Worm (Caenorhabditis elegans) whole organism, young adult: ENCODE measurements around the gene D2096.11.

Source experiments
- F22D6.2 ChIP-seq: sonication (generic microtip); optimal IDR thresholded peaks from 2 replicates; lab custom pipeline; 2016; ENCODE audit warnings: mild to moderate bottlenecking, missing genetic modification characterization, missing compliant biosample characterization
- F39B2.1 ChIP-seq: fragments of 200-800 bp; sonication (Bioruptor generic); IDR thresholded peaks from 2 replicates; pipeline ENCODE4 v1.3.6; 2022; ENCODE audit warnings: missing genetic modification reagents, missing genetic modification characterization, missing compliant biosample characterization
- K12H6.12 ChIP-seq: fragments of 200-800 bp; sonication (Bioruptor generic); optimal IDR thresholded peaks from 2 replicates; lab custom pipeline; 2018; ENCODE audit warnings: mild to moderate bottlenecking, missing genetic modification characterization, missing compliant biosample characterization
- T07F8.4 ChIP-seq: sonication (generic microtip); optimal IDR thresholded peaks from 2 replicates; lab custom pipeline; 2016; ENCODE audit warnings: mild to moderate bottlenecking, missing genetic modification characterization, moderate library complexity, missing compliant biosample characterization
- Y53G8AR.9 ChIP-seq: fragments of 200-800 bp; sonication (Bioruptor generic); conservative IDR thresholded peaks from 2 replicates; pipeline ENCODE4 v1.3.6; 2022; ENCODE audit warnings: missing genetic modification reagents, missing genetic modification characterization, missing compliant biosample characterization
- Y67H2A.10 ChIP-seq: fragments of 200-800 bp; sonication (Bioruptor generic); conservative IDR thresholded peaks from 2 replicates; pipeline ENCODE4 v1.3.6; 2022; ENCODE audit warnings: missing genetic modification reagents, missing genetic modification characterization, missing compliant biosample characterization
- athp-1 ChIP-seq: sonication (generic microtip); optimal IDR thresholded peaks from 2 replicates; lab custom pipeline; 2017; ENCODE audit warnings: mild to moderate bottlenecking, missing genetic modification characterization, missing compliant biosample characterization
- attf-3 ChIP-seq: fragments of 200-800 bp; sonication (Bioruptor generic); conservative IDR thresholded peaks from 2 replicates; pipeline ENCODE4 v1.3.6; 2022; ENCODE audit warnings: missing genetic modification reagents, missing genetic modification characterization, missing compliant biosample characterization
- bed-1 ChIP-seq: fragments of 200-800 bp; sonication (Bioruptor generic); IDR thresholded peaks from 2 replicates; pipeline ENCODE4 v1.3.6; 2022; ENCODE audit warnings: missing genetic modification reagents, missing genetic modification characterization, missing compliant biosample characterization
- cebp-2 ChIP-seq: fragments of 200-800 bp; sonication (Bioruptor generic); IDR thresholded peaks from 2 replicates; pipeline ENCODE4 v1.3.6; 2022; ENCODE audit warnings: missing genetic modification characterization, missing compliant biosample characterization
- ceh-58 ChIP-seq: fragments of 200-800 bp; sonication (Bioruptor generic); IDR thresholded peaks from 2 replicates; pipeline ENCODE4 v1.3.6; 2022; ENCODE audit warnings: missing genetic modification characterization, missing compliant biosample characterization
- ceh-91 ChIP-seq: fragments of 200-800 bp; sonication (Bioruptor generic); IDR thresholded peaks from 2 replicates; pipeline ENCODE4 v1.3.6; 2022; ENCODE audit warnings: missing genetic modification reagents, missing genetic modification characterization, missing compliant biosample characterization
- chd-7 ChIP-seq: sonication (generic microtip); optimal IDR thresholded peaks from 2 replicates; lab custom pipeline; 2016; ENCODE audit warnings: mild to moderate bottlenecking, missing genetic modification characterization, moderate library complexity, missing compliant biosample characterization
- ekl-4 ChIP-seq: fragments of 200-800 bp; sonication (Bioruptor generic); IDR thresholded peaks from 2 replicates; pipeline ENCODE4 v1.3.6; 2022; ENCODE audit warnings: missing genetic modification reagents, missing genetic modification characterization, missing compliant biosample characterization
- ets-4 ChIP-seq: fragments of 200-800 bp; sonication (Bioruptor generic); optimal IDR thresholded peaks from 2 replicates; lab custom pipeline; 2018; ENCODE audit warnings: mild to moderate bottlenecking, missing genetic modification characterization, missing compliant biosample characterization
- gei-17 ChIP-seq: fragments of 200-800 bp; sonication (Bioruptor generic); optimal IDR thresholded peaks from 2 replicates; lab custom pipeline; 2018; ENCODE audit warnings: mild to moderate bottlenecking, missing genetic modification characterization, missing compliant biosample characterization
- hlh-12 ChIP-seq: sonication (generic microtip); optimal IDR thresholded peaks from 2 replicates; lab custom pipeline; 2016; ENCODE audit warnings: missing genetic modification characterization, missing compliant biosample characterization
- hmg-20 ChIP-seq: fragments of 200-800 bp; sonication (Bioruptor generic); IDR thresholded peaks from 2 replicates; pipeline ENCODE4 v1.3.6; 2022; ENCODE audit warnings: missing genetic modification reagents, missing genetic modification characterization, missing compliant biosample characterization
- hrde-1 ChIP-seq: sonication (generic microtip); optimal IDR thresholded peaks from 2 replicates; lab custom pipeline; 2016; ENCODE audit warnings: missing genetic modification characterization, mild to moderate bottlenecking, missing compliant biosample characterization, moderate library complexity, missing genotype, missing genetic modification reagents, borderline replicate concordance
- let-607 ChIP-seq, 2 experiments: fragments of 200-800 bp in 1 of 2; sonication (Bioruptor generic) in 1 of 2; sonication (generic microtip) in 1 of 2; optimal IDR thresholded peaks; 2 replicates each; lab custom pipeline; 2016 to 2018; ENCODE audit warnings: mild to moderate bottlenecking in 2 of 2, missing compliant biosample characterization in 2 of 2, missing genetic modification characterization in 2 of 2, moderate library complexity in 2 of 2, missing genotype in 1 of 2
- lin-35 ChIP-seq, 3 experiments: fragments of 150-350 bp in 2 of 3; sonication (generic microtip) in 1 of 3; optimal IDR thresholded peaks; 2 replicates each; lab custom pipeline; 2014 to 2018; ENCODE audit warnings: missing biosample characterization in 3 of 3, missing genetic modification characterization in 3 of 3, missing genetic modification reagents in 3 of 3
- lin-54 ChIP-seq: fragments of 200-800 bp; sonication (Bioruptor generic); optimal IDR thresholded peaks from 2 replicates; lab custom pipeline; 2018; ENCODE audit warnings: mild to moderate bottlenecking, missing genetic modification characterization, missing compliant biosample characterization
- lir-1 ChIP-seq: fragments of 200-800 bp; sonication (Bioruptor generic); conservative IDR thresholded peaks from 2 replicates; pipeline ENCODE4 v1.3.6; 2022; ENCODE audit warnings: missing genetic modification reagents, missing genetic modification characterization, missing compliant biosample characterization
- madf-3 ChIP-seq: fragments of 200-800 bp; sonication (Bioruptor generic); IDR thresholded peaks from 2 replicates; pipeline ENCODE4 v1.3.6; 2022; ENCODE audit warnings: missing genetic modification reagents, missing genetic modification characterization, missing compliant biosample characterization
- mcd-1 ChIP-seq: fragments of 200-800 bp; sonication (Bioruptor generic); IDR thresholded peaks from 2 replicates; pipeline ENCODE4 v1.3.6; 2022; ENCODE audit warnings: missing genetic modification reagents, missing genetic modification characterization, missing compliant biosample characterization
- mxl-1 ChIP-seq: sonication (generic microtip); optimal IDR thresholded peaks from 2 replicates; lab custom pipeline; 2016; ENCODE audit warnings: missing genetic modification characterization, missing compliant biosample characterization
- nfyb-1 ChIP-seq: fragments of 200-800 bp; sonication (Bioruptor generic); IDR thresholded peaks from 2 replicates; pipeline ENCODE4 v1.3.6; 2022; ENCODE audit warnings: missing genetic modification reagents, missing genetic modification characterization, missing compliant biosample characterization
- nhr-179 ChIP-seq: sonication (generic microtip); optimal IDR thresholded peaks from 2 replicates; lab custom pipeline; 2016; ENCODE audit warnings: mild to moderate bottlenecking, missing genetic modification characterization, missing compliant biosample characterization
- nhr-27 ChIP-seq: fragments of 200-800 bp; sonication (Bioruptor generic); optimal IDR thresholded peaks from 2 replicates; lab custom pipeline; 2018; ENCODE audit warnings: mild to moderate bottlenecking, missing genetic modification characterization, moderate library complexity, missing compliant biosample characterization
- nhr-90 ChIP-seq: sonication (generic microtip); optimal IDR thresholded peaks from 2 replicates; lab custom pipeline; 2016; ENCODE audit warnings: missing genotype, mild to moderate bottlenecking, missing genetic modification characterization, missing compliant biosample characterization
- rpc-1 ChIP-seq, 2 experiments: fragments of 150-350 bp in 1 of 2; sonication (generic microtip) in 1 of 2; optimal IDR thresholded peaks; 2 replicates each; lab custom pipeline; 2014 to 2018; ENCODE audit warnings: missing biosample characterization in 1 of 2, missing genetic modification characterization in 1 of 2, missing genetic modification reagents in 1 of 2, missing genotype in 1 of 2
- sea-2 ChIP-seq: fragments of 200-800 bp; sonication (Bioruptor generic); IDR thresholded peaks from 2 replicates; pipeline ENCODE4 v1.3.6; 2022; ENCODE audit warnings: missing genetic modification characterization, missing compliant biosample characterization
- snpc-4 ChIP-seq, 5 experiments: fragments of 150-350 bp in 1 of 5; sonication (generic microtip) in 4 of 5; optimal IDR thresholded peaks; 2 replicates each; lab custom pipeline; 2014 to 2018; ENCODE audit warnings: missing genetic modification characterization in 5 of 5, missing biosample characterization in 3 of 5, antibody characterized with exemption in 2 of 5, mild to moderate bottlenecking in 2 of 5, missing compliant biosample characterization in 2 of 5, missing genotype in 2 of 5, moderate library complexity in 2 of 5, missing genetic modification reagents in 1 of 5
- tlf-1 ChIP-seq: fragments of 200-800 bp; sonication (Bioruptor generic); optimal IDR thresholded peaks from 2 replicates; lab custom pipeline; 2018; ENCODE audit warnings: mild to moderate bottlenecking, missing genetic modification characterization, missing compliant biosample characterization
- xnd-1 ChIP-seq: sonication (generic microtip); optimal IDR thresholded peaks from 2 replicates; lab custom pipeline; 2016; ENCODE audit warnings: missing genotype, missing genetic modification reagents, missing genetic modification characterization, missing compliant biosample characterization
- zfh-2 ChIP-seq: fragments of 200-800 bp; sonication (Bioruptor generic); conservative IDR thresholded peaks from 2 replicates; pipeline ENCODE4 v1.3.6; 2022; ENCODE audit warnings: missing genetic modification reagents, missing genetic modification characterization, missing compliant biosample characterization
- ztf-22 ChIP-seq: fragments of 200-800 bp; sonication (Bioruptor generic); optimal IDR thresholded peaks from 2 replicates; lab custom pipeline; 2018; ENCODE audit warnings: mild to moderate bottlenecking, missing genetic modification characterization, moderate library complexity, missing compliant biosample characterization
- ztf-28 ChIP-seq: fragments of 200-800 bp; sonication (Bioruptor generic); IDR thresholded peaks from 2 replicates; pipeline ENCODE4 v1.3.6; 2022; ENCODE audit warnings: missing genetic modification reagents, missing genetic modification characterization, missing compliant biosample characterization
- ztf-6 ChIP-seq: fragments of 200-800 bp; sonication (Bioruptor generic); IDR thresholded peaks from 2 replicates; pipeline ENCODE4 v1.3.6; 2022; ENCODE audit warnings: missing genetic modification reagents, missing genetic modification characterization, missing compliant biosample characterization

Gene D2096.11

ce11 chrIV:8377501-8377900 lies 16.5 kb downstream of the D2096.11 start, which contains the start of gene D2096.7 (continued):
- TF ChIP-seq let-607 (tag; optimal IDR thresholded peaks at IDR 0.05; lab: Kevin White, UChicago) (peak in 1 of 2 experiments; percentile 47), lir-1 (GFP tag; lab: Robert Waterston, UW) (no peak), nhr-27 (tag; lab: Kevin White, UChicago) (peak; percentile 85), lin-35 (GFP tag; optimal IDR thresholded peaks at IDR 0.05; lab: Kevin White, UChicago) (peak in 1 of 3 experiments; percentile 67), ztf-6 (GFP tag; lab: Robert Waterston, UW) (no peak), cebp-2 (GFP tag; lab: Robert Waterston, UW) (peak; percentile 70; the same call in 1 of the 2 replicates), madf-3 (GFP tag; lab: Robert Waterston, UW) (peak; percentile 91), attf-3 (GFP tag; lab: Robert Waterston, UW) (no peak), F39B2.1 (GFP tag; lab: Robert Waterston, UW) (peak; percentile 66), hrde-1 (tag; lab: Kevin White, UChicago) (peak; percentile 96), zfh-2 (GFP tag; lab: Robert Waterston, UW) (no peak), Y67H2A.10 (GFP tag; lab: Robert Waterston, UW) (no peak), xnd-1 (tag; lab: Kevin White, UChicago) (peak; percentile 61), ceh-58 (peak; percentile 96; the same call in 1 of the 2 replicates), rpc-1 (optimal IDR thresholded peaks at IDR 0.05; lab: Kevin White, UChicago) (no peak), rpc-1 (tag; optimal IDR thresholded peaks at IDR 0.05; lab: Kevin White, UChicago) (peak; percentile 11), tlf-1 (GFP tag; lab: Kevin White, UChicago) (peak; percentile 62), K12H6.12 (tag; lab: Kevin White, UChicago) (peak; percentile 46), ztf-28 (no peak), bed-1 (GFP tag; lab: Robert Waterston, UW) (peak; percentile 92), hmg-20 (0 out of 2 replicates have a peak, but pooled peaks have one; percentile 2), F22D6.2 (no peak), sea-2 (GFP tag; lab: Robert Waterston, UW) (no peak), lin-54 (GFP tag; lab: Kevin White, UChicago) (peak; percentile 74), snpc-4 (GFP tag; optimal IDR thresholded peaks at IDR 0.05; lab: Kevin White, UChicago) (no peak), snpc-4 (tag; optimal IDR thresholded peaks at IDR 0.05; lab: Kevin White, UChicago) (peak in 2 of 4 experiments; percentile 67 to 72), ets-4 (GFP tag; lab: Kevin White, UChicago) (peak; percentile 69), chd-7 (tag; lab: Kevin White, UChicago) (peak; percentile 83), gei-17 (GFP tag; lab: Kevin White, UChicago) (peak; percentile 53), nfyb-1 (peak; percentile 82), mcd-1 (GFP tag; lab: Robert Waterston, UW) (peak; percentile 54; the same call in 1 of the 2 replicates), nhr-90 (tag; lab: Kevin White, UChicago) (peak; percentile 81), ztf-22 (GFP tag; lab: Kevin White, UChicago) (peak; percentile 10), hlh-12 (tag; lab: Kevin White, UChicago) (no peak), athp-1 (tag; lab: Kevin White, UChicago) (peak; percentile 92), mxl-1 (tag; lab: Kevin White, UChicago) (peak; percentile 32), Y53G8AR.9 (GFP tag; lab: Robert Waterston, UW) (peak; percentile 89), nhr-179 (no peak), T07F8.4 (no peak), ekl-4 (peak; percentile 92), ceh-91 (GFP tag; lab: Robert Waterston, UW) (no peak)
